Fruit fly (Drosophila melanogaster) whole organism: Measurements from ENCODE around the gene GlnRS.

Experiments
- CG8478 ChIP-seq: fragments of >200 bp; optimal IDR thresholded peaks from 2 replicates; lab custom pipeline; 2018; ENCODE audit warnings: inconsistent platforms
- Dll ChIP-seq: fragments of >200 bp; optimal IDR thresholded peaks from 2 replicates; lab custom pipeline; 2017
- EcR ChIP-seq, 2 experiments: fragments of >200 bp; optimal IDR thresholded peaks; 2 replicates each; lab custom pipeline; 2017; ENCODE audit warnings: missing biosample characterization in 2 of 2, missing genetic modification characterization in 2 of 2, missing genetic modification reagents in 2 of 2
- pan ChIP-seq: fragments of >200 bp; optimal IDR thresholded peaks from 2 replicates; lab custom pipeline; 2017
- psq ChIP-seq: fragments of >200 bp; optimal IDR thresholded peaks from 2 replicates; lab custom pipeline; 2017
- usp ChIP-seq: fragments of >200 bp; optimal IDR thresholded peaks from 2 replicates; lab custom pipeline; 2017; ENCODE audit warnings: missing biosample characterization, missing genetic modification characterization, mixed read lengths

The GlnRS gene

dm6 chr3R:25265589-25266201 lies at the start of gene GlnRS, which contains the start of gene RIOK2:
Gene GlnRS, minus strand, starts transcription at chr3R:25265721.
Gene RIOK2, plus strand, starts transcription at chr3R:25265844.
- TF ChIP-seq Dll (lab: Kevin White, UChicago) = no peak

- TF ChIP-seq EcR (GFP tag; optimal IDR thresholded peaks at IDR 0.05; lab: Kevin White, UChicago) (no peak), usp (GFP tag; lab: Kevin White, UChicago) (no peak), pan (lab: Kevin White, UChicago) (no peak), psq (lab: Kevin White, UChicago) (no peak), CG8478 (lab: Kevin White, UChicago) (no peak), Dll (lab: Kevin White, UChicago) (no peak)
Measured at dm6 chr3R:25313771-25314170, 48.2 kb upstream of the GlnRS start, which contains the start of gene CG31087. Gene CG31087, minus strand, starts transcription at chr3R:25313833.

- TF ChIP-seq pan (lab: Kevin White, UChicago) = no peak
- TF ChIP-seq CG8478 (lab: Kevin White, UChicago) = no peak
- no peak for TF ChIP-seq EcR (GFP tag; optimal IDR thresholded peaks at IDR 0.05; lab: Kevin White, UChicago)
- no peak for TF ChIP-seq usp (GFP tag; lab: Kevin White, UChicago)
- TF ChIP-seq Dll (lab: Kevin White, UChicago) = no peak
- no peak for TF ChIP-seq psq (lab: Kevin White, UChicago)
Measured at dm6 chr3R:25312583-25312982, 47.1 kb upstream of the GlnRS start.

- no peak for TF ChIP-seq pan (lab: Kevin White, UChicago)
Measured at dm6 chr3R:25310843-25311242, 45.3 kb upstream of the GlnRS start, which contains the start of gene CG31099. Gene CG31099, minus strand, starts transcription at chr3R:25310943.

dm6 chr3R:25309175-25309574 lies 43.7 kb upstream of the GlnRS start:
- TF ChIP-seq pan (lab: Kevin White, UChicago) = no peak
- no peak for TF ChIP-seq EcR (GFP tag; optimal IDR thresholded peaks at IDR 0.05; lab: Kevin White, UChicago)
- TF ChIP-seq Dll (lab: Kevin White, UChicago) = no peak
- TF ChIP-seq psq (lab: Kevin White, UChicago) = no peak
- TF ChIP-seq usp (GFP tag; lab: Kevin White, UChicago) = no peak
- TF ChIP-seq CG8478 (lab: Kevin White, UChicago) = no peak

dm6 chr3R:25308228-25308627 lies 42.7 kb upstream of the GlnRS start, which contains the start of gene CG10550:
Gene CG10550, minus strand, starts transcription at chr3R:25308391.
- TF ChIP-seq EcR (GFP tag; optimal IDR thresholded peaks at IDR 0.05; lab: Kevin White, UChicago) (no peak), Dll (lab: Kevin White, UChicago) (no peak), pan (lab: Kevin White, UChicago) (no peak), CG8478 (lab: Kevin White, UChicago) (no peak), psq (lab: Kevin White, UChicago) (no peak), usp (GFP tag; lab: Kevin White, UChicago) (no peak)

- TF ChIP-seq psq (lab: Kevin White, UChicago) = no peak
- TF ChIP-seq EcR (GFP tag; optimal IDR thresholded peaks at IDR 0.05; lab: Kevin White, UChicago) = no peak
- no peak for TF ChIP-seq pan (lab: Kevin White, UChicago)
- TF ChIP-seq Dll (lab: Kevin White, UChicago) = no peak
- TF ChIP-seq CG8478 (lab: Kevin White, UChicago) = no peak
Measured at dm6 chr3R:25305822-25306544, 40.5 kb upstream of the GlnRS start.

- no peak for TF ChIP-seq Dll (lab: Kevin White, UChicago)
- TF ChIP-seq psq (lab: Kevin White, UChicago) = no peak
- TF ChIP-seq EcR (GFP tag; optimal IDR thresholded peaks at IDR 0.05; lab: Kevin White, UChicago) = no peak
- no peak for TF ChIP-seq usp (GFP tag; lab: Kevin White, UChicago)
- no peak for TF ChIP-seq CG8478 (lab: Kevin White, UChicago)
- no peak for TF ChIP-seq pan (lab: Kevin White, UChicago)
Measured at dm6 chr3R:25303857-25304440, 38.4 kb upstream of the GlnRS start, which contains the start of gene CG31436. Gene CG31436, plus strand, starts transcription at chr3R:25304137.

- TF ChIP-seq EcR (GFP tag; optimal IDR thresholded peaks at IDR 0.05; lab: Kevin White, UChicago) (no peak), Dll (lab: Kevin White, UChicago) (no peak), usp (GFP tag; lab: Kevin White, UChicago) (no peak), CG8478 (lab: Kevin White, UChicago) (no peak), psq (lab: Kevin White, UChicago) (no peak), pan (lab: Kevin White, UChicago) (no peak)
Measured at dm6 chr3R:25302239-25302638, 36.7 kb upstream of the GlnRS start, which contains the start of gene CG31370. Gene CG31370, plus strand, starts transcription at chr3R:25302464.

- TF ChIP-seq CG8478 (lab: Kevin White, UChicago) (no peak), EcR (GFP tag; optimal IDR thresholded peaks at IDR 0.05; lab: Kevin White, UChicago) (no peak), Dll (lab: Kevin White, UChicago) (no peak)
Measured at dm6 chr3R:25300575-25300974, 35.1 kb upstream of the GlnRS start, which contains the start of gene CG13659. Gene CG13659, plus strand, starts transcription at chr3R:25300891.

dm6 chr3R:25299507-25299964 lies 34.0 kb upstream of the GlnRS start, which contains the start of gene CG31288:
Gene CG31288, minus strand, starts transcription at chr3R:25299557.
- TF ChIP-seq pan (lab: Kevin White, UChicago) (no peak), usp (GFP tag; lab: Kevin White, UChicago) (no peak), EcR (GFP tag; optimal IDR thresholded peaks at IDR 0.05; lab: Kevin White, UChicago) (no peak), Dll (lab: Kevin White, UChicago) (no peak), CG8478 (lab: Kevin White, UChicago) (no peak)
